Worm (Caenorhabditis elegans): ENCODE results near the gene C14B9.8.

- TF ChIP-seq nhr-237 (tag; optimal IDR thresholded peaks at IDR 0.05) (no peak), elt-1 (tag; optimal IDR thresholded peaks at IDR 0.05) (no peak), fkh-10 (GFP tag; optimal IDR thresholded peaks at IDR 0.05) (no peak), nhr-77 (tag; optimal IDR thresholded peaks at IDR 0.05) (no peak), zag-1 (tag; optimal IDR thresholded peaks at IDR 0.05) (no peak)
Observed at ce11 chrIII:8176265-8176664, 31.8 kb upstream of the C14B9.8 start, which contains the start of gene C50C3.12.

Measured in whole organism, L3 larva.